Worm (Caenorhabditis elegans) whole organism, late embryonic: ENCODE data around the gene B0001.8.
A peak's percentile ranks its signal among the peaks of the same experiment; 100 is the strongest.

Experiments
- C08G9.2 ChIP-seq: sonication (generic microtip); optimal IDR thresholded peaks from 2 replicates; lab custom pipeline; 2016; ENCODE audit warnings: mild to moderate bottlenecking, missing genetic modification characterization, moderate library complexity, missing compliant biosample characterization
- F13H6.1 ChIP-seq: sonication (generic microtip); optimal IDR thresholded peaks from 2 replicates; lab custom pipeline; 2016; ENCODE audit warnings: missing genetic modification characterization, missing compliant biosample characterization
- K02D7.2 ChIP-seq: sonication (generic microtip); optimal IDR thresholded peaks from 2 replicates; lab custom pipeline; 2017; ENCODE audit warnings: mild to moderate bottlenecking, missing genetic modification characterization, missing compliant biosample characterization
- K09A11.1 ChIP-seq: sonication (generic microtip); optimal IDR thresholded peaks from 2 replicates; lab custom pipeline; 2017; ENCODE audit warnings: antibody characterized with exemption, mild to moderate bottlenecking, missing genetic modification characterization, missing compliant biosample characterization; ENCODE audit not compliant: insufficient read depth
- Y22D7AL.16 ChIP-seq: sonication (generic microtip); optimal IDR thresholded peaks from 2 replicates; lab custom pipeline; 2016; ENCODE audit warnings: missing genetic modification characterization, missing compliant biosample characterization
- ceh-14 ChIP-seq: sonication (generic microtip); optimal IDR thresholded peaks from 2 replicates; lab custom pipeline; 2016; ENCODE audit warnings: missing genotype, missing genetic modification characterization, missing compliant biosample characterization
- ceh-18 ChIP-seq: sonication (generic microtip); optimal IDR thresholded peaks from 2 replicates; lab custom pipeline; 2016; ENCODE audit warnings: missing genetic modification characterization, missing compliant biosample characterization
- ceh-19 ChIP-seq: fragments of 200-800 bp; sonication (Bioruptor generic); optimal IDR thresholded peaks from 2 replicates; lab custom pipeline; 2018; ENCODE audit warnings: mild to moderate bottlenecking, missing genetic modification characterization, missing compliant biosample characterization
- ceh-2 ChIP-seq: sonication (generic microtip); optimal IDR thresholded peaks from 2 replicates; lab custom pipeline; 2016; ENCODE audit warnings: missing genotype, missing genetic modification characterization, missing compliant biosample characterization
- ceh-30 ChIP-seq: fragments of 150-350 bp; optimal IDR thresholded peaks from 2 replicates; lab custom pipeline; 2014; ENCODE audit warnings: missing biosample characterization, missing genetic modification characterization
- ceh-45 ChIP-seq: fragments of 200-800 bp; sonication (Bioruptor generic); IDR thresholded peaks from 2 replicates; pipeline ENCODE4 v1.3.6; 2022; ENCODE audit warnings: missing genetic modification reagents, missing genetic modification characterization, missing compliant biosample characterization
- che-1 ChIP-seq: sonication (generic microtip); optimal IDR thresholded peaks from 2 replicates; lab custom pipeline; 2016; ENCODE audit warnings: mild to moderate bottlenecking, missing genetic modification characterization, missing compliant biosample characterization
- dmd-4 ChIP-seq: sonication (generic microtip); optimal IDR thresholded peaks from 2 replicates; lab custom pipeline; 2016; ENCODE audit warnings: borderline replicate concordance, missing genetic modification characterization, missing compliant biosample characterization
- elt-2 ChIP-seq: sonication (generic microtip); optimal IDR thresholded peaks from 2 replicates; lab custom pipeline; 2016; ENCODE audit warnings: missing genetic modification reagents, missing genetic modification characterization, missing compliant biosample characterization
- elt-4 ChIP-seq: sonication (generic microtip); optimal IDR thresholded peaks from 2 replicates; lab custom pipeline; 2016; ENCODE audit warnings: missing genetic modification characterization, missing compliant biosample characterization
- fkh-10 ChIP-seq: fragments of 150-350 bp; optimal IDR thresholded peaks from 2 replicates; lab custom pipeline; 2014; ENCODE audit warnings: missing biosample characterization, missing genetic modification reagents, missing genetic modification characterization
- fkh-6 ChIP-seq: sonication (generic microtip); optimal IDR thresholded peaks from 2 replicates; lab custom pipeline; 2016; ENCODE audit warnings: missing genetic modification characterization, missing compliant biosample characterization
- gmeb-2 ChIP-seq: sonication (generic microtip); optimal IDR thresholded peaks from 2 replicates; lab custom pipeline; 2016; ENCODE audit warnings: missing genetic modification characterization, inconsistent platforms, missing compliant biosample characterization
- hlh-13 ChIP-seq: fragments of 200-800 bp; sonication (Bioruptor generic); optimal IDR thresholded peaks from 2 replicates; lab custom pipeline; 2018; ENCODE audit warnings: mild to moderate bottlenecking, missing genetic modification characterization, missing compliant biosample characterization
- lin-11 ChIP-seq: fragments of 200-800 bp; sonication (Bioruptor generic); optimal IDR thresholded peaks from 2 replicates; lab custom pipeline; 2018; ENCODE audit warnings: mild to moderate bottlenecking, missing genetic modification characterization, missing compliant biosample characterization
- nfya-1 ChIP-seq: sonication (generic microtip); optimal IDR thresholded peaks from 2 replicates; lab custom pipeline; 2017; ENCODE audit warnings: missing genetic modification characterization, mild to moderate bottlenecking, missing compliant biosample characterization, antibody characterized with exemption, moderate library complexity
- nhr-11 ChIP-seq: fragments of 150-350 bp; optimal IDR thresholded peaks from 2 replicates; lab custom pipeline; 2014; ENCODE audit warnings: missing biosample characterization, missing genetic modification characterization
- pax-1 ChIP-seq: fragments of 150-350 bp; optimal IDR thresholded peaks from 2 replicates; lab custom pipeline; 2014; ENCODE audit warnings: missing biosample characterization, missing genetic modification characterization
- pha-4 ChIP-seq: fragments of 150-350 bp; optimal IDR thresholded peaks from 2 replicates; lab custom pipeline; 2018; ENCODE audit warnings: missing biosample characterization, missing genetic modification reagents, missing genetic modification characterization
- pqm-1 ChIP-seq: sonication (generic microtip); optimal IDR thresholded peaks from 2 replicates; lab custom pipeline; 2016; ENCODE audit warnings: missing genetic modification characterization, missing compliant biosample characterization
- pros-1 ChIP-seq: fragments of 150-350 bp; optimal IDR thresholded peaks from 2 replicates; lab custom pipeline; 2014; ENCODE audit warnings: missing biosample characterization, missing genetic modification reagents, missing genetic modification characterization
- ref-2 ChIP-seq: sonication (generic microtip); optimal IDR thresholded peaks from 2 replicates; lab custom pipeline; 2016; ENCODE audit warnings: missing genetic modification characterization, missing compliant biosample characterization
- rnt-1 ChIP-seq: sonication (generic microtip); optimal IDR thresholded peaks from 2 replicates; lab custom pipeline; 2016; ENCODE audit warnings: missing genetic modification characterization, missing compliant biosample characterization
- sox-2 ChIP-seq: fragments of 200-800 bp; sonication (Bioruptor generic); IDR thresholded peaks from 2 replicates; pipeline ENCODE4 v1.3.6; 2022; ENCODE audit warnings: missing genetic modification reagents, missing genetic modification characterization, missing compliant biosample characterization
- sox-4 ChIP-seq: sonication (generic microtip); optimal IDR thresholded peaks from 2 replicates; lab custom pipeline; 2017; ENCODE audit warnings: mild to moderate bottlenecking, missing genetic modification characterization, inconsistent platforms, missing compliant biosample characterization
- syd-9 ChIP-seq: sonication (generic microtip); optimal IDR thresholded peaks from 2 replicates; lab custom pipeline; 2016; ENCODE audit warnings: mild to moderate bottlenecking, missing genetic modification characterization, moderate library complexity, missing compliant biosample characterization
- tbx-2 ChIP-seq: sonication (generic microtip); optimal IDR thresholded peaks from 2 replicates; lab custom pipeline; 2016; ENCODE audit warnings: missing genetic modification characterization, missing compliant biosample characterization
- unc-42 ChIP-seq: sonication (generic microtip); optimal IDR thresholded peaks from 2 replicates; lab custom pipeline; 2016; ENCODE audit warnings: missing genotype, missing genetic modification characterization, missing compliant biosample characterization
- zip-5 ChIP-seq: sonication (generic microtip); optimal IDR thresholded peaks from 2 replicates; lab custom pipeline; 2016; ENCODE audit warnings: missing genetic modification characterization, missing compliant biosample characterization
- ztf-16 ChIP-seq: sonication (generic microtip); optimal IDR thresholded peaks from 2 replicates; lab custom pipeline; 2017; ENCODE audit warnings: missing genetic modification characterization, missing compliant biosample characterization

B0001.8 gene

ce11 chrIV:12113056-12113455, 27.8 kb downstream of the B0001.8 start:
- no peak for TF ChIP-seq K02D7.2 (tag; lab: Kevin White, UChicago)
- TF ChIP-seq ceh-18 (tag; lab: Kevin White, UChicago): peak; percentile 62
- TF ChIP-seq K09A11.1: no peak

- TF ChIP-seq sox-2 (GFP tag; lab: Robert Waterston, UW): no peak
- TF ChIP-seq rnt-1: no peak
- TF ChIP-seq pha-4 (tag; lab: Kevin White, UChicago): no peak
Observed at ce11 chrIV:12111477-12111876, 29.4 kb downstream of the B0001.8 start, which contains the start of gene dlc-2. Gene dlc-2, minus strand, starts transcription at chrIV:12111577.

ce11 chrIV:12110339-12110738, 30.5 kb downstream of the B0001.8 start, which contains the start of gene col-129:
Gene col-129, minus strand, starts transcription at chrIV:12110439.
- TF ChIP-seq Y22D7AL.16 (no peak), gmeb-2 (tag; lab: Kevin White, UChicago) (no peak), ceh-14 (tag; lab: Kevin White, UChicago) (no peak), tbx-2 (no peak), pqm-1 (tag; lab: Kevin White, UChicago) (no peak), sox-4 (tag; lab: Kevin White, UChicago) (no peak), che-1 (tag; lab: Kevin White, UChicago) (no peak), ceh-45 (GFP tag; lab: Robert Waterston, UW) (no peak), dmd-4 (no peak)

- TF ChIP-seq nhr-11 (tag; lab: Kevin White, UChicago) (no peak), ceh-2 (tag; lab: Kevin White, UChicago) (no peak), Y22D7AL.16 (no peak), nfya-1 (tag; lab: Kevin White, UChicago) (no peak), ref-2 (tag; lab: Kevin White, UChicago) (no peak), syd-9 (tag; lab: Kevin White, UChicago) (no peak), C08G9.2 (tag; lab: Kevin White, UChicago) (no peak), che-1 (tag; lab: Kevin White, UChicago) (no peak), pax-1 (tag; lab: Kevin White, UChicago) (no peak), gmeb-2 (tag; lab: Kevin White, UChicago) (no peak)
Observed at ce11 chrIV:12109743-12110142, 31.1 kb downstream of the B0001.8 start.

ce11 chrIV:12108984-12109657, 31.7 kb downstream of the B0001.8 start:
- peak; percentile 38 for TF ChIP-seq elt-4 (tag; lab: Kevin White, UChicago)
- no peak for TF ChIP-seq tbx-2

ce11 chrIV:12105558-12105957, 35.3 kb downstream of the B0001.8 start, which contains the start of gene M18.3:
Gene M18.3, plus strand, starts transcription at chrIV:12105858.
- TF ChIP-seq elt-2 (tag; lab: Kevin White, UChicago) (no peak), ceh-30 (no peak), ceh-19 (GFP tag; lab: Kevin White, UChicago) (no peak), lin-11 (tag; lab: Kevin White, UChicago) (no peak), pros-1 (tag; lab: Kevin White, UChicago) (no peak), gmeb-2 (tag; lab: Kevin White, UChicago) (no peak), K09A11.1 (no peak), pqm-1 (tag; lab: Kevin White, UChicago) (no peak), hlh-13 (no peak), fkh-10 (GFP tag; lab: Kevin White, UChicago) (no peak), unc-42 (tag; lab: Kevin White, UChicago) (no peak), ztf-16 (tag; lab: Kevin White, UChicago) (no peak), zip-5 (tag; lab: Kevin White, UChicago) (no peak), elt-4 (tag; lab: Kevin White, UChicago) (no peak), fkh-6 (tag; lab: Kevin White, UChicago) (no peak), F13H6.1 (tag; lab: Kevin White, UChicago) (no peak), ceh-45 (GFP tag; lab: Robert Waterston, UW) (no peak)
- TF ChIP-seq, all 69 proteins: peak for 0
